Fruit fly (Drosophila melanogaster) whole organism, larva: ENCODE results near the gene Men-b.

Source experiments
- noc ChIP-seq: fragments of 200-800 bp; sonication (Bioruptor generic); optimal IDR thresholded peaks from 3 replicates; lab custom pipeline; 2019; ENCODE audit warnings: missing biosample characterization, mild to moderate bottlenecking, missing genetic modification characterization, moderate library complexity

Gene Men-b

DNA sequence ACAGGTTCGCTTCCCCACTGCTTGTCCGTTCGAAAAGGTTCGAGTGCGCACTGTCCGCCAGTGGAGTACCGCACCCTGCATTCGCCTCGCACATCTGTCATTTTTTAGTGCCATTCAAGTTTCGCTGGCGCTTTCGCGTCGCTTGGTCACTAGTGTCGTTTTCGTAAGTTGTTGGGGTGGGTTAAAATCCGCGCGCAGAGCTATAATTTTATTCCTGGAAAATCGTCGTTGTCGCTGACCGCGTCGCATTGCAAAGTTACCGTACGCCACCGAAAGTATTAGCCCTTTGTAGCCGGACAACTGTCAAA lies at the start of gene Men-b:
TSS of gene Men-b (plus strand) at position 147 of the 308 bp plus-strand sequence.
- TF ChIP-seq noc (tag; lab: Kevin White, UChicago): no peak

DNA sequence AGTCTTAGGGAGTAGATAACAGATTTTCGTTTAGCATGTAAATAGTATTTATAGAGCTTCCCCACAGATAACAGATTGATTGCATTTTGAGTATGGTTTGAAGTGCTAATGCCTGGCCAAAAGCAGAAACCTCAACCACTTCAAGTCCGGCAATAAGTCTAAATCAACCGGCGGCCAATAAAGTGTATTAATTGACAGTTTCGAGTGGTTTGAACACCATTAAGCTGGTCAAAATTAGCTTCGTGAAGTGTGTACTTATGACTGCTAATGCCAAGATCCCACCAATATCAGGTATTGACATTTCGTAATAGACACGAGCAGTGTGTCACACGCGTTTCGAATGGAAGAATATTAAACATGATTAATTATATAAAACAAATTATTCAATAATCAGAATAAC lies 46.0 kb upstream of the Men-b start:
- TF ChIP-seq noc (tag; lab: Kevin White, UChicago): no peak

DNA sequence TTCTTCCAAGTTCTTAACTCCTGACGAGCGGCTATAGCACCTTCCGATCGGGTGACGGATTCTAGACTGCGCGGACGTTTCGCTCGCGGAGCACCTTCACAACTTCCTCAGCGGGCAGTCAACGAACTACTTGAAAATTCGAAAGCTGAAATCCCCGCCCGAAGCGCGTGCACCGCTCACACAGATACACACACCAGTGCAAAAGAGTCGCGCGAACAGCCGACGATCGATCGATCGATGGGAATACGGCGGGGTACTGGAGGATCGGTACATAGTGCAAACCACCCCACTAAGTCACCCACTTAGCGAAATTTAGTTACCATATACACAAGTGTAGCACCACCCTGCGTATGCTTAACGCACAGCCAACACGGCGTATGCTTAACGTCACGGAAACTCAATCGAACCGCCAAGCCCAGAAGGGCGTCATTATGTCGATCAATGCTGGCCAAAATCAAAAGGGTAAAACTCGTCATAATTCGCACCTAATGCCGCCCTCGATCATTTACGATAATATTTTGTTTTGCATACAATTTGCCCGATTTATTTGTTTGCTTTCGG lies 45.2 kb upstream of the Men-b start, which contains the start of gene CAH9:
TSS of gene CAH9 (minus strand) at position 51 of the 561 bp plus-strand sequence.
- no peak for TF ChIP-seq noc (tag; lab: Kevin White, UChicago)

DNA sequence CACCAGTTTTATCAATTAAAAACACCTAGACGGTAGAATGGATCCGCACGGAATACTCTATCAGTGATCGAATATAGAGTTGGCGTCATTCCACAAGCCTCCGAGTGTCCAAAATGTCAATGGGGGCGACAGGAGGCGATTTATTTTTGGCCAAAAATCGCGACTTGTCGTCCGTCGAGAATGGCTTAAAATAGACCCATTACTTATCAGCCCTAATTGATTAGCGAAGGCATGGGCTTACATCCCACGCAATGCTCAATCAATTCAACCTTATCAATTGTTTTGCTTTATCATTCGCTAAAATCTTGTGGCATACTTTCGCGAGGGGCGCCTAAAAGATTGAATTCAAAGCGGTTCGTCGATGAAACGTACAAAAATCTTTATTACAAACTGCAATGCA lies 43.4 kb upstream of the Men-b start:
- TF ChIP-seq noc (tag; lab: Kevin White, UChicago): peak; percentile 67

DNA sequence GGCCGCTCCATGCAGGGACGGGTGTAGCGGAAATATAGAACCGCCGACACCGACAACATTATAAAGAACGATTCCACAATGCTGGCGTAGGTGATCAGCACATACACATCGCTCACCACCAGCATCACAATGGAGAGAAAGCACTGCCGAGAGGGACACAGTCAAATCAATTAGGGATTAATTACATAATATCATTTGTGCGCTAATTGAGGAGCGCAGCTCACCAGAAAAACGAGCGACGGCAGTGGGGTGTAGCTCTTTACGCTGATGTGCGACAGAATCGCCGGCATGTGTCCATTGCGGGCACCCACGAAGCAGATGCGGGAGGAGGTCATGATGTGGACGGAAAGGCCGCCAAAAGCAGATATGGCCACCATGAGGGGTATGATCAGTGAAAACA lies 42.0 kb upstream of the Men-b start:
- TF ChIP-seq noc (tag; lab: Kevin White, UChicago): no peak

DNA sequence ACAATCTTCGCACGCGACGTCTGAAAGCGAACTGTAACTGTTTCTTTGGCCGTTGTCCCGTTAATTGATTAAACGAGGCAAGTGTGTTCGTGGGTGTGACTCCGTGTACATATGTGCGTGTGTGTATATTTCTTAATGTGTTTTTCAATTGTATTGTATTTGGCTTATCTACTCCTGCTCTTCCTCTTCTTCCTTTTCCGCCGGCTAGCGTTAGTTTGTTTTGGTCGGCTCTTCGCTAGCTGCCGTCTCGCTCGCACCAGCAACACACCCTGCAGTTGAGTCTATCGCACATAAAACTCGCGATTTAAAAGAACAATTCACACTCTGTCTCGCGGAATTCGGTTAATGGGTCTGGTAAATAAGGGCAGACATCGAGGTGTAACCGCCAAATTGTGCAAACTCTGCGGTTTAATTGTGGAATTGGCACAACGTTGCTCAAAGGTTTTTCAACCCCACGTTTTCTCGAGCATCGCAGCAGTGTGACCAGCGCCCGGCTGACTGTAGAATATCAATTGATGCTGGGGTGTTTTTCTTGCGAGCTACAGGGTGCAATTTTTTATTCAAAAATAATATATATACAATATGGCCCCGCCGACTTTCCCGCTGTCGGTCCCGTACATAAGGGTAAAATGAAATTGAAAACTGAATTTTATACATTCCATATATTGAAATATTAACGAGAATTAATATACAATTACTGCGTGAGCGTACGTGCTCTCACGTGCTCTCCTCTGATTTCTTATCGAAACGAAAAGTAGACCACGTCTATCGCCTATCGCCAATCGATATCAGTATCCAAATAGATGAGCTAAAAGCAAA lies 39.5 kb upstream of the Men-b start, which contains the start of the genes gb and CG5815:
TSS of gene gb (minus strand) at position 487 of the 819 bp plus-strand sequence.
TSS of gene CG5815 (plus strand) at position 783 of the 819 bp plus-strand sequence.
- no peak for TF ChIP-seq noc (tag; lab: Kevin White, UChicago)

DNA sequence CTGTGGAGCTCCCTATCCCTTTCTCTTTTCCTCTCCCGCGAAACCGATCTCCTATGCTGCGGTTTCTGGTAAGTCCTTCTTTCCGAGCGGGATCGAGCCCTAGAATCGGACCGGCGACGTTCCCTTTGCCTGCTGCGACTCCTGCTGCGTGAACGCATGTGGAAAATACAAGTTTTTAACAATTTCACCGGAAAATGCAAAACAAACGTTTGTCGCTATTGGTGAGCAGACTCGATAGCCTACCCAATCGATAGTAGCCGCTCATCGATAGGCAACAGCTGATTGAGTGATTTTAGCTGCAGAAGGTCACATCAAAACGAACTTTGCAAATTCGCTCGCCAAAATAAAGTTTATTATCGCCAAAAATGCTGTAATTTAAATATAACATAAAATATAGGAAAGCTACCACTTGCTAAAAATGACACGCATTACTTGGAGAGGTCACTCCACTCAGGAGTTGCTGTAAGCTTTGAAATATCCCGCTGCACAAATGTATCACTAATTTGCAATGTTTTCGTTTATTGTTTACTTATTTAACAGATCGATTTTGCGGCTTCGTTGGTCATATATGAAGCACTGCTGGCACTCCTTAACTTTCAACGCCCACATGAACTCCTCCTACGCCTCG lies 34.9 kb upstream of the Men-b start, which contains the start of the genes CG6066 and CG5880:
TSS of gene CG6066 (minus strand) at position 243 of the 628 bp plus-strand sequence.
TSS of gene CG5880 (plus strand) at position 281 of the 628 bp plus-strand sequence.
- TF ChIP-seq noc (tag; lab: Kevin White, UChicago): no peak

DNA sequence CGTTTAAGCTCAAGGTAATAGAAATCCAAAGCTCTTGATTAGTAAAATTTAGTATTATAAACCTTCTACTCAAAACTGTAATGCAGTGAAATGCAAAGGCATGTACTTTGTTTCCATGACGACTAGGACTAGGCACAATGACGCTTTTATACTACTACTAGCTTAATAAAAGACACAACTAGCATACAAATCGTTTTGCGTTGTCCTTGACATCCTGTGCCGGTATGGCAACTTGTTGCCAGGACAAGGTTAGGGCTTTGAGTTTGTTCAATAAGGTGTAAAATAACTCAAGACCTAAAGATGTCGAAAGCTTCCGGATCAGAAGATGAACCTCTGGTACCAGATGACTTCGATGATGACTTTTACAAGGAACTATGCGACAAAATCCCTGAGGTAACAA lies 33.1 kb upstream of the Men-b start, which contains the start of gene CG5882:
TSS of gene CG5882 (plus strand) at position 301 of the 400 bp plus-strand sequence.
- no peak for TF ChIP-seq noc (tag; lab: Kevin White, UChicago)

DNA sequence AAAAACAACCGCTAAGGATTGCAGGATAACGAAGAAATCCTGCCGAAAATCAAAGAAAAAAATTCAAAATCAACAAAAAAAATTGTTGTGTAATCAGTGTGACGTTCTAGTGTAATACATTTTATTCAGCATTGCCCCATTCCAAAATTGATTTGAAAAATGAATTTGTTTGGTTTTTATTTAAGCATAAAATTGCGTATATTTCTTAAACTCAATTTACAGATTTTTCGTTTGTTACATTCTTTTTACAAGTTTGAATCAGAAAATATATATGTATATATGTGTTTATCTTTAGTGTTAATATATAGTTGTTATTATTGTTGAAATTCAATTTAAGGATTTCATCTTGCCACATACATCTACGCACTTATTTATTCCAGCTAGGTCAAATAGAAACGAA lies 26.9 kb upstream of the Men-b start, which contains the start of gene CG6059:
TSS of gene CG6059 (minus strand) at position 101 of the 400 bp plus-strand sequence.
- no peak for TF ChIP-seq noc (tag; lab: Kevin White, UChicago)

DNA sequence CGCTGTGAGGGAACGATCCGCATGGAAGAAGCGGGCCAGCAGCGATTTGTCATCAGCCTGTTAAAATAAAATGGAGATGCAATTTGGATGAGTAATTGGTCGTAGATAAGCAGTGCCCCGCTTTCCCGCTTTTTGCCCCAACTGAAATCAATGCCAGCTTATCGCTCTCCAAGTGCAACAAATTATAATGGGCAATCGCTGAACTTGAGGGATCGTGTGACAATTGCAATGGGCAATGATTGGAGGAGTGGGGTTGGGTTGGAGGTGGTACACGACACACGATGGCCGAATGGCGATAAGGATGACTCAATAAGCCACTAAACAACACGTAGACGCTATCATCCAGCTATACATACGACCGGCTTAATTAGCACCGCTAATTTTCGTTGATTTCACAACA lies 22.7 kb upstream of the Men-b start:
- TF ChIP-seq noc (tag; lab: Kevin White, UChicago): no peak

DNA sequence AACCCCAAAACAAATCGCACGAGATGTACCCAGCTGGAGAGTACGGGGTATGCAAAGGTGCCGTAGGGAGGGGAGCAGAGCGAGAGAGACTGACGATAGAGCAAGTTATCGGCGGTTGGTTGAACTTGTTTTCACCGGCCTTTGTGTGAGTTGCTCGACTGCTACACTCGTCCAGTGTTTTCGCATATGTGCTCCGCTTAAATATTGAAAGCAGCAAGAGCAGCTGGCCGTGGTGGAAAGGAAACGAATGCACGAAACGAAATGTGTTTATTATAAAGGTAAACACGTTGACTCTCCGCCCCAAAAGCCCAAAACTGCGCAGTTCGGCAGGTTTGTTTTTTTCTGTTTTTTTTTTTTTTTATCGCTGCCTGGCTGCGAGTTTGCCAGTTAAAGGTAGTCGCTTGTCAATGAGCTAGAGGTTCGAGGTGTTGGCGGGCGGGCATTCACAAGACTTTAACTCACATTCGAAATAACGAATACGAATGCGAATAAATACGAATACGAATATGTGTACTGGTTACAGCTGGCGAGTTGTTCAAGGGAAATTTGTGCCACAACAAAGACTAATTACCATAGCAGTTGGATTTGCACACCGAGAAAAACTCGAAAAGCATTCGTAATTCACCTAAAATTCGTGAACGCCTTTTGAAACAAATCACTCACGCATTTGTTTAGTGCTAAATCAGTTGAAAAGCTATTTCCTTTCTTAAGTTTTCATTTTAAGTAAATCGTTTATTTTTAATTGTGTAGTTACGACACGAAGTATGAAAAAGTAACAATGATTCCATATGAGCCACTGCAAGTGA lies 21.7 kb upstream of the Men-b start:
- TF ChIP-seq noc (tag; lab: Kevin White, UChicago): no peak

DNA sequence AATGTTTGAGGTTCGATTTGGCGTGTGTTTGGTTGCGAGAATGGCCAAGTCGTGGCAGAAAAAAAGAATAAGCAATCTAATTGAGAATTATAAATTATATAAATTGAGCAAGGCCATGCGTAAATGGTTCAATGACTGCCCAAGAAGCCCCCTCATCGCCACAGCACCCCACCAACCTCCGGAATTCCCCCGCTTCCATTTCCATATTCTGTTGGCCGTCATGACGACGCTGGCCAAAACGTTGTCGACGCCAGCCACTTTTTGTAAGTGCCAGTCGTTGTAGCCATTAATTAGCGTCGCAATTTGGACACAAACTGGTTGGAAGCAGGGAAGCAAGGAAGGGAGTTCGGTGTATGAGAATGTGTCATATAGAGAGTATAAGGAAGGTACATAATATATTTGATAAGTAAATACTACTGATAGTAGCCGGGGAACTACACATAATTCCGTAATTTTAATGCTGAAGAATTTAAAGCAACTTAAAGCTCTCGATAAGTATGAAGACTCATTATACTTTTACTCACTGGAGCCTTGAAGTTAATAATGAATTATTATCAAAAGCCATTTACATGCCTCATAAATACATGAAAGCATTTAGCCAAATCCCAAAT lies 20.8 kb upstream of the Men-b start:
- no peak for TF ChIP-seq noc (tag; lab: Kevin White, UChicago)

DNA sequence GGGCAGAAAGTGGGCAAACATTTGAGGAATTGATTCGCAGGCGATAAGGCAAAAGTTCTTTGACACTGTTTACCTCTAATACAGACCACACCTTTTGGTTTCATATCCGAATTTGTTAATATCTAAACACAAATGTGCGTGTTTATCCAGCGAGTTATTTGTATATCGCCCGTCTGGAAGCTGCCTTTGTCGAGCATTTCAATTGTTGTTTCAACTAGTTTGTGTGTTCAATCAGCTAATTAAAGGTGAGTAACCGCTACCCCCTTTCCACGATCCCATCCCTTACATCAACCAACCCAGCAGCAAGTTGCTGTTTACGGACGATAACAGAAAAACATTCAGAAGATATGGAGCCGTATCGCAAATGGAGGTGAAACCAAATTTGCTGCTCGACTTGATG lies 20.1 kb upstream of the Men-b start:
- TF ChIP-seq noc (tag; lab: Kevin White, UChicago): peak; percentile 62

DNA sequence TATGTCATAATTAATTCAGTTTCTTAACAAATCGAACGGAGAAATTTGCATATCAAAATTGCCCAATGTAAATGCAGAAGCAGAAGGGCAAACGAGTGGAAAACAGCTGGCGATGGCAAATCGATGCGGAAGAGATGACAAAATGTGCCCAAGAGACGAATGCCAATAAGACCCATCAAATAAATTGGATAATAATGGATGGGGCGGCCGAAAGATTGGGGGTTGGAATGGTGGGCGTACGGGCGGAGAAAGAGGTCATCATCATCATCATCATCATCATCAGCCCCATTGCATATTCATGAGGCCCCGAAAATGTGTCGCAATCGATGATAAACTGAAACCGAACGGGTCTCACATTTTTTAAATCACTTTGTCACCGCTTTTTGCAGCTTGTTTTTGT lies 17.5 kb upstream of the Men-b start:
- no peak for TF ChIP-seq noc (tag; lab: Kevin White, UChicago)
